Fruit fly (Drosophila melanogaster): Measurements from ENCODE around the gene CG15219.

DNA sequence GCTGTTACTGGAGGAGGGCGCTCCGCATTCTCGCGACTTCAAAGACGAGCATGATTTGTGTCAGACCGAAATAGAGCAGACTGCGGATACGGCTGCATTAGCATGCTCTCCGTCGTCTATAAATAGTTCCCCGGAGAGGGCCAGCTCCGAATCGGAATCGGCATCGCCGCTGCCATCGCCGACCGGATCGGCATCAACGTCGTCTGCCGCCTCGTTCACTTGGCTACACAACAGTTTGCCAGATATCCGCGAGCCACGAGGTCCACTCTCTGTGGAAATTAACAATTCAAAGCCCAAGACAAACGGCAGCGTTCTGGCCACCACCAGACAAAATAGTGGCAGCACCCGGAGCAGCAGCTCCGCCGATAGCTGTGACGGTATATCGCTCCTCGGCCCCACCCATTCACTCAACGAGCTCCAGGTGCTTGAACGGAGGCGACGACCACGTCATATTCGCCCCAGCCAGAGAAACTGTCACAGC, 37.4 kb upstream of the CG15219 start:
- TF ChIP-seq CG18599 (GFP tag; optimal IDR thresholded peaks at IDR 0.05) (no peak), C15 (GFP tag; IDR thresholded peaks at IDR 0.05) (no peak), Chrac-16 (GFP tag; optimal IDR thresholded peaks at IDR 0.05) (no peak), chif (GFP tag; optimal IDR thresholded peaks at IDR 0.05) (no peak), al (GFP tag; IDR thresholded peaks at IDR 0.05) (no peak), eve (GFP tag; optimal IDR thresholded peaks at IDR 0.05) (no peak), Jarid2 (GFP tag; optimal IDR thresholded peaks at IDR 0.05) (no peak), az2 (GFP tag; optimal IDR thresholded peaks at IDR 0.05) (no peak), gce (GFP tag; IDR thresholded peaks at IDR 0.05) (no peak), CG4360 (GFP tag; IDR thresholded peaks at IDR 0.05) (no peak), CG34224 (GFP tag; IDR thresholded peaks at IDR 0.05; ENCODE audit: partially characterized antibody) (no peak), CG4820 (GFP tag; optimal IDR thresholded peaks at IDR 0.05) (no peak), ara (GFP tag; IDR thresholded peaks at IDR 0.05) (no peak)
